Worm (Caenorhabditis elegans) whole organism, early embryonic: ENCODE results near the gene let-767.

ENCODE experiments used
- aly-1 ChIP-seq: sonication (generic microtip); optimal IDR thresholded peaks from 2 replicates; lab custom pipeline; 2016; ENCODE audit warnings: missing genetic modification characterization, missing compliant biosample characterization
- ama-1 ChIP-seq: fragments of 150-350 bp; optimal IDR thresholded peaks from 2 replicates; lab custom pipeline; 2014
- ceh-13 ChIP-seq: fragments of 200-800 bp; sonication (Bioruptor generic); optimal IDR thresholded peaks from 2 replicates; lab custom pipeline; 2018; ENCODE audit warnings: mild to moderate bottlenecking, missing genetic modification characterization, missing compliant biosample characterization
- ceh-36 ChIP-seq: sonication (generic microtip); optimal IDR thresholded peaks from 2 replicates; lab custom pipeline; 2016; ENCODE audit warnings: missing genetic modification characterization, inconsistent platforms, missing compliant biosample characterization
- pes-1 ChIP-seq: fragments of 200-800 bp; sonication (Bioruptor generic); IDR thresholded peaks from 2 replicates; pipeline ENCODE4 v1.3.6; 2022; ENCODE audit warnings: missing genetic modification reagents, missing genetic modification characterization, missing compliant biosample characterization
- sea-1 ChIP-seq: fragments of 200-800 bp; sonication (Bioruptor generic); conservative IDR thresholded peaks from 2 replicates; pipeline ENCODE4 v1.3.6; 2022; ENCODE audit warnings: missing genetic modification characterization, missing compliant biosample characterization
- tbx-11 ChIP-seq: fragments of 200-800 bp; sonication (Bioruptor generic); IDR thresholded peaks from 2 replicates; pipeline ENCODE4 v1.3.6; 2022; ENCODE audit warnings: missing genetic modification characterization, missing compliant biosample characterization
- tbx-37 ChIP-seq: fragments of 200-800 bp; sonication (Bioruptor generic); conservative IDR thresholded peaks from 2 replicates; pipeline ENCODE4 v1.3.6; 2022; ENCODE audit warnings: missing genetic modification reagents, missing genetic modification characterization, missing compliant biosample characterization

DNA sequence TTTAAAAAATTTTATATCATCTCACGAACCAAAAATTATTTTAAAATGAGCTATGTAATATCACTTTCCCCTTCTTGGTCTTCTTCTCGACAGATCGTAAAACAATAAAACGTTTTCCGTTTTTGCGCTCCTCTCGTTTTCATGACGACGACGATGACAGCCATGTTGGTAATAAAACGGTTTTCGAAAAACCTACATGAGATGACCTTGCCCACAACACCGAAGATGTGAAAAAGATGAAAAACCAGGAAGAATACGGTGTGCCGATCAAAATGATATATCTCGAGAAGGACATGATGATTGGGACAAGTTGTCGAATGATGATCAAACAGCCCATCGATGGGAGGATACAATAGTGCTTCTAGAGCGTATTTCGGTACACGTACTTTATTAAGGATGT, 18.9 kb upstream of the let-767 start:
- TF ChIP-seq ceh-36 (tag; lab: Kevin White, UChicago) = no peak
- TF ChIP-seq pes-1 (GFP tag; lab: Robert Waterston, UW) = no peak
- no peak for TF ChIP-seq ceh-13
- TF ChIP-seq ama-1 (lab: Kevin White, UChicago) = no peak
- no peak for TF ChIP-seq tbx-11
- no peak for TF ChIP-seq tbx-37
- no peak for TF ChIP-seq sea-1
- no peak for TF ChIP-seq aly-1 (tag; lab: Kevin White, UChicago)
